Fruit fly (Drosophila melanogaster): ENCODE data around the gene ctrip.
A peak's percentile ranks its signal among the peaks of the same experiment; 100 is the strongest.

The ctrip gene

DNA sequence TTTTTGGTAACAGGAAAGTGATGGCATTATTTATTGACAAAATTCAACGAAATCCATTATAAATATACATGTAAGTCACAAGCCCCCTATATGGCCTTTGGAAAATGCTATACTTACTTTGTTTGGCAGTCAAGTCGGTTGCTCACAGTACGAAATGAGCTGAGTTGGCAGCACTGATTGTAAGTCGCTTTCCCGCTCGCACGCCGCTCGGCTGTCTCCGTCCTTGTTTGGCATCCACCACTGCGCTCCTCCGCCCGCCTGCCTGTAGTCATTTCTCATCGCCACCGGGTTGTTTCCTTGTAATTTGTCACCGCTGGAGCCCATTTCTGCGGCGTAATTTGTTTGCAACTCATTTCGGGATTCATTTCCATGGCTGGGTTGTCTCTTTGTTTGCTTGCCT is 21.7 kb upstream of the ctrip start:
- no peak for TF ChIP-seq CG17801 (GFP tag; optimal IDR thresholded peaks at IDR 0.05; ENCODE audit: partially characterized antibody)

DNA sequence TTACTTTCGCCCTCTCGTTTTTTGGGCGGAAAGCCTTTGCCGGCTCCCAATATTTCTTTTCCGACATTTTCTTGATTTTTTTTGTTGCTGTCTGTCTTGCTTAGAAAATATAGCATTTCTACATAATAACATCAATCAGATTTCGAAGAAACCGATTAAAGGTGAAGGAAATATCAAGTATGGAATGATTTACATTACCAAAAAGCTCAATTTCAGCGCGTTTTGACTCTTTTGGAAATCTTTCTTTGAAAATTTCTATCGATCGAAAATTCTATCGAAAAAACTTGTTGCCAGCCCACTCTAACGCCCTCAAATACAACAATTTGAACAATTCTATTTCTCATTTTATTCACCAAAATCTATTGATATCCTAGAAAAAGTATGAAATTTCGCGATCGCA is 19.3 kb upstream of the ctrip start, which contains the start of gene CG14659:
Gene CG14659 (minus strand): TSS at position 101 of the 400 bp plus-strand sequence.
- no peak for TF ChIP-seq CG17801 (GFP tag; optimal IDR thresholded peaks at IDR 0.05; ENCODE audit: partially characterized antibody)

DNA sequence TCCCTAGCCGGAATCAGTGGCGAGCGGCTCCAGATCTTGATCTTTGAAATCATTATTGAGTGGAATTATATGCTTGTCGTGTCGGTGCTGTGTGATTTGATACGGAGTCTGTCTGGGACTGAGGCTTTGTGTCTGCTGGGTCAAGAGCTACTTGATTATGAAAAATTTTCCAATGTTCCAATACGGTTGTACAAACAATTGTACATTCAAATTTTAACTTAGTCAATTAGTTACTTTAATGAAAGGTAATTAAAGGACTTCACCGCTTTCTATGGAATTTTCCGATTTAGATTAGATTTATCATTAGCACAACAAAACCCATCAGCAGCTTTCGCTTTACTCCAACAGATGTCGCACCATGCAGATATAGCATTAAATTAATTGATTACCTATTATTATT is 18.5 kb upstream of the ctrip start, which contains the start of gene CG14658:
Gene CG14658 (minus strand): TSS at position 101 of the 400 bp plus-strand sequence.
- TF ChIP-seq CG17801 (GFP tag; optimal IDR thresholded peaks at IDR 0.05; ENCODE audit: partially characterized antibody), result no peak

DNA sequence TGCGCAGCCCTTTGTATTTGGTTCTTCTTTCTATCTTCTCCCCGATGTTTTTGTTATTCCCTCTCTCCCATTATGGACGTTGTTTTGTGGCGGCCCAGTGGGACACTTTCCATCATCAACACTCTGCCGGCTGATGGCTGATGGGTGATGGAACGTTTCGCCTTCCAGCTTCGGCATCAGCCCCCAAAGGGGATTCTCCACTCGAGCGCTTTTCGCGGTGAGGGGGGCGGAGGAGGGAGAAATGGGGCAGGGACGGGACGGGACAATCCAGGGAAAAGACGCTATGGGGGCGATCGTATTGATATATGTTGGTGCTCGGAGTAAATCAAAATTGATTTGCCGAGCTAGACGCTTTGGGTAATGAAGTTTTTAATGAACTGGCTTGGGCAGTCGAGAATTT is 13.3 kb upstream of the ctrip start:
- TF ChIP-seq CG17801 (GFP tag; optimal IDR thresholded peaks at IDR 0.05; ENCODE audit: partially characterized antibody), result no peak

DNA sequence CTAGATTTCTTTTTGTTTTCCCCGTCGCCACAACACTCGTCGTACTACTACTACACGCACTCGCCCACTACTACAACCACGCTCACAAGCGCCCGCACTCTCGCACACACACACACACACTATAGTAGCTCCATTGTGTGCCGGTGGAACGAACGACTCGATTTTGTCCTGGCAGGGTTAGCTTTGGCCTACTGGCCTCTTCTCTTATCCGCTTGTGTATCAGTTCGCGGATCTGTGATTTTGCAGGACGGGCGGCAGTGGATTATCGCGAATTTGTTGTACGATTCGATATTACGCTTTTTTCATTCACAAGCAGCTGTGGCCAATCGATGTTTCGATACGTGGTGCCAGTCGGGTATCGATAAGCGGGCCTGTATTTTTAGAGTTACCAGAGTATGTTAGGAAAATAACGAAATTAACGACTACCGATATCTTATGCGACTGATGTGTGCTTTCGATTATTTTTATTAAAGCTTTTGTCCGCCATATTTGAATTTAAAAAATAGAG is 9.3 kb upstream of the ctrip start, which contains the start of gene CG14657:
Gene CG14657 (minus strand): TSS at position 335 of the 508 bp plus-strand sequence.
- no peak for TF ChIP-seq CG17801 (GFP tag; optimal IDR thresholded peaks at IDR 0.05; ENCODE audit: partially characterized antibody)

DNA sequence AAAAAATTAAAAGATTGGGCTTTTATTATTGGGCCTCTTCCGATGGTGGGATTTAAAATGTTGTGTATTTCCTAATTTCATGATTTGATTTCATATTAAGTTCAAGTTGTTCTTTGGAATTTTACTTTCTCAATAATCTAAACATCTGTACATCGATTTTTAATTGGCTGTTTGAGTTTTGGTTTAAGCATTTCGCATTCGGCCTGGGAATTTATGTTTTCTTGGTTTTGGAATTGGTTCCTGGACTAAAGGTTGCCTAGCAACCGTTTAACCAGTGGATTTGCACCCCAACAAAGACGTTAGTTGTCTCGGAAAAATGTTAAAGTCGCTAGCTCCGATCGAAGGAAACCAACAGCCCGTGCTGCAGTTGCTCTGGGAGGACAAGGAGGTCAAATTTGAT is 4.1 kb upstream of the ctrip start, which contains the start of gene BBS5:
Gene BBS5 (plus strand): TSS at position 301 of the 400 bp plus-strand sequence.
- TF ChIP-seq CG17801 (GFP tag; optimal IDR thresholded peaks at IDR 0.05; ENCODE audit: partially characterized antibody), result no peak

DNA sequence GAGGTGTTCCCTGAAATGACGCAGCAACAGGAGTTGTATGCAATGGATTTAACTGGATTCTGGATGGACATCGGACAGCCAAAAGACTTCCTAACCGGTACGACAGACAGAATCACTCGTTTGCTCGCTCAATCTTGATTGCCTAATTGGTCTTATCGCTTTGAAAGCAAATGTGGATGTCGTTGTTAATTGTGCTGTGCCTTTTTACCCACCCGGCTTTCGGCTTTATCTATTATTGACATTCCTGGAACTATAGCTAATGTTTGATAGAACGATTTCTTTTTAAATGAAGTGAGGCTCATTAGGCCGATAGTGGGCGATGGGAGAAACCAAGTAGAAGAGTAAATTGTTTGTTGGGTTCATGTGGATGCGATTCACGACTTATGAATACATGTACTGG is 2.8 kb upstream of the ctrip start:
- TF ChIP-seq CG17801 (GFP tag; optimal IDR thresholded peaks at IDR 0.05; ENCODE audit: partially characterized antibody), result no peak

DNA sequence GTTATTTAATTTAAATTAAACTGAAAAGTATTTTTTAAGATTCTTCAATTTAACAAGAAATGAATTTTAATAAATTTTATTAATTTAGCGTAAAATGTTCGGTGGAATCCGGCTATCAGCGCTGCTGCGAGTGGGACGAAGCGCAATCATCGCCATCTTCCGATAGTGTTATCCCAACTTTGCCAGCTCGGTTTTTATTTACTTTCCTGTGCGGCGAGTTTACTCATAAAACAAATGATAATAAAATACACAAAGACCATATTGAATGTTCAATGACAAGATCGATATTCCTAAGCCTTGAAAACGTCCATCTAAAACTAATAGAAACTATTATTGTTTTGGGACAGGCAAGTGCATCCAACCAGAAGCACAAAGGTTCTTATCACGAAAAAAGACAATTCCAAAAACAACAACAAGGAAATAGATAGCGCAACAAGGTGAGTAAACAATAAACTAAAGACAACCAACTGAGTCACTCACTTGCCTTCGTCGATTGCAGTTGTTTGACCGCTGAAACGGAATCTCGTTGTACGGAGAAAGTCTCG is 1.3 kb upstream of the ctrip start:
- peak; percentile 29 for TF ChIP-seq CG17801 (GFP tag; optimal IDR thresholded peaks at IDR 0.05; ENCODE audit: partially characterized antibody)

DNA sequence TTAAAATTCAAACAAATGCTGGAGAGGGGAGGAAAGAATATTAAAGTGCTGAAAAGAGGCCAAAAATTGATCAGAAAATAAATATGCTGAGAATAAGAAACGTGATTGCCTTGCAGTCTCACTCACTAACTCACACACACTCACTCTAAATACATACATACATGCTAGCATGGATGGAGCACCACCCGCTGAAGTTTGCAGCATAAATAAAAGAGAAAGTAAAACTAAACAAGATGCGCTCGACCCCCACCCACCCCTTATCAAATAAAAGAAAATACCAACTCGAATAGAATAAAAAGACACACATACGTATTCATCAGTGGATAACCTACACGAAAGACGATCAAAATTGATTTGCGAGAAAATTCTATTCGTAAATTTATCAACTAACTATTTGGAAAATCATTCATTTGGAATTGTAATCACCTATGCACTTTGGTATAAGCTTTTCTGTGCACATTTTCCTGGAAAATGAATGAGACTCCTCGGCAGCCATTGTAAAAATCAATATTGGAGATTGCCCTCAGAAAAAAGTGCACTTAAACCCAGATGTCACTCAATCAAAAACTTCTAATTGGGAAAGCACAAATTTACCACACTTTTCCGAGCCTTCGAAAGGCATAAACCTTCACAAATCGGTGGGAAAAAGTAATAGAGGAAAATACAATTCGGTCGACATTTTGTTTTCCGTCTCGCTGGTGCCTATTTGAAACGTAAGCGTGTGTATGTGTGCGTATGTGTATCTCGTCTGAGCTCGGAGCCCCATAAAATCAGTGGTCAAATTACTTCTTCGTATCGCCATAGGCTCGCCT is 566 bp downstream of the ctrip start, which contains the start of gene Gmppb:
Gene Gmppb (plus strand): TSS at position 321 of the 812 bp plus-strand sequence.
- TF ChIP-seq CG17801 (GFP tag; optimal IDR thresholded peaks at IDR 0.05; ENCODE audit: partially characterized antibody), result no peak

DNA sequence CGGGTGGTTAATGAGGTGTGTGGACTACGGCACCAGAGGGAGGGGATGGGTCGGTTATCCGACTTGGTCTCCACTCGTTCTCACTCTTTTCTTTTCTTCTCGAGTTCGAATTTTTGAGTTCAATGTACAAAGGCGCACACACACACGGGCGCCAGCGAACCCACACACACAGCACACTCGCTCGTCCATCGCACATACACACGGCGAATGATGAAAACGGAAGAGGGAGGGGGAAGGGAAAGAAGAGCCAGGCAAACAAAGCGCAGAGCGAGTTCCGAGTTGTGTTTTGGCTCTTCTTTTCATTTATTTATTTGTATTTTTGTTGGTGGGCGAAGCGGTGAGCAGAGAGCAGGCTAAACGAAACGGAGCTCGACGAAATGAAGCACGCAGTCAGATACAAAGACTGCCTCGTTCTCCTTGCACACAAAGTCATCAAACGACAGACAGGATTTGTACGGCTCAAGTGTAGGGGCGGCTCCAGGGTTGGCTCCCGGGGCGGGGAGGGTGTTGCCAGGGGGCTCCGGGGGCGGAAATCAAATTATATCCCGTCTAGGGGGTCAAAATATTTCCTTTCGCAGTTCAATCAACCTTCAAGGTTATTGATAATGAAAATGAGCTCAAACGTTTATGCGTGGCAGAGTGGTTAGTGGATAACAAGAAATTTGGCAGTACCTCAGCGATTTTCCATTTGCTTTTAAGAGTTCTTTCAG is 1.8 kb downstream of the ctrip start:
- TF ChIP-seq CG17801 (GFP tag; optimal IDR thresholded peaks at IDR 0.05; ENCODE audit: partially characterized antibody), result peak; percentile 20

DNA sequence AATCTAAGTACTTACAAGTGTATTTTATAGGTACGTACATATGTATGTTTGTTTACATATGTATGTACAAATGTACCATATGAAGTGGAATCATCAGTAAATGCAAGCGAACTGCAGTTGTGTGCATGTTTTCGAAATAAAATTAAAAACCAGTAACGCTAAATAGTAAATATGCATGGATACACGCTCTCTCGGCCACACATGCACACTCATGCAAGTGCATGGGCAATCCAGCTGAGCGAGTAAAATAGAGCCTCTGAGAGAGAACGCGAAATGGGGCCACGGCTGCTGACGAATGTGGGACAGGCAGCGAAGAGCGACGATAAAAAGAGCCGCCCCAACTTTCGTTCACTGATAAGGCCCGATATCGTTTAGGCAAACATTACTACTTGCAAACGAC is 4.3 kb downstream of the ctrip start:
- TF ChIP-seq CG17801 (GFP tag; optimal IDR thresholded peaks at IDR 0.05; ENCODE audit: partially characterized antibody), result no peak

DNA sequence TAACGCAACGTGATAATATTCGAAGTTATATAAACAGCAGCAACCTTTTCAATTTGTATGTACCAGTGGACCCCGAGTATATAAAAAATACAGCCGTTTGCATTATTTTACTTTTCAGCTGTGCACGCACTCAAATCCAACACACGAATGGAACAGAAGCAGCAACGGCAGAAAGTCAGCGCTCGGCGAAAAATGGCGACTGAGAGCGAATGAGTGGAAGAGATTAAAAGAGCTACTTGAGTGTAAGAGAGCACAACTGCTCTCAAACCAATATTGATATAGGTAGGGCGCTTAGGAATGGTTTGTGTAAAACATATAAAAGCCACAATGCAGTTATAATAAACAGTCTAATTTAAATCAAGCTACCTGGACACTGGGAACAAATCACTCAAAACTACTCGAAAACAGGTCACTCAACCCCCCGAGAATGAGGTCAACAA is 5.6 kb downstream of the ctrip start:
- TF ChIP-seq CG17801 (GFP tag; optimal IDR thresholded peaks at IDR 0.05; ENCODE audit: partially characterized antibody), result peak; percentile 74

DNA sequence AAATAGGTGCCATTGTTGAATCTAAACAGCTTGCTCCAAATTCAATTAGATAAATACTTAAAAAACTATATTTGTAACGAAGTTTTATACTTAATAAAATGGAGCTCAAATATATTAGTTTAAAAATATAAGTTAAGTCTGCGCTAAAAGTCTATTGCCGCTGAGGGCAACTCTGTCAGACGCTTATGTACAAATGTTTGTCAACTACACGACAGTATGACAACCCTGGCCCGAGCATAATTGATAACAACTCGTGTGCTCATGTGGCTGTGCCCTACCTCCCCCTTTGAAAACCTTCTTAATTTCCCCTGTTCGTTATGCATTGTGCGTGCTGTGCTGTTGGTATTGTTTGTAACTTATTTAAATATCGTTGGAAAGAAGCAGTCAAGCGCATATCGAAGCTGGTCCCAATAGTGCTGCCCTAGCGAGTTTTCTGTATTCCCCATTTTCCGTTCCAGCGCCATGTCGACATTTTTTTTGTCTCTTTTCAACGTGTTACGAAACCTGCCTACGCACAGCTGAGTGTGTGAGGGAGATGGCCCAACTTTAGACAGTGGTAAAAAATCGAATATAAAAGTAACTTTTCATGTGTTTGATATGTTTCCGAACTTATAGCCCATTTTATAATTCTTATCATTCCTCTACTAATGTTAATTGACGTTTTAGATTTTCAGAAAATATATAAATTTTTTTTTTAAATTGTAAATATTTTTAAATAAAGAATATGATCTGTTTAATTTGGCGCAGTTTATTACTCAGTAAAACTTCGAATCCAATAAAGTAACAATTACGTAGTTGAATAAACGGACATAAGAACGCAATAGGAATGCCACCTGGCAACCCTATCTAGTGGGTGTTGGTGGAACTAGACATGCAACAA is 6.8 kb downstream of the ctrip start:
- TF ChIP-seq CG17801 (GFP tag; optimal IDR thresholded peaks at IDR 0.05; ENCODE audit: partially characterized antibody), result peak; percentile 75

DNA sequence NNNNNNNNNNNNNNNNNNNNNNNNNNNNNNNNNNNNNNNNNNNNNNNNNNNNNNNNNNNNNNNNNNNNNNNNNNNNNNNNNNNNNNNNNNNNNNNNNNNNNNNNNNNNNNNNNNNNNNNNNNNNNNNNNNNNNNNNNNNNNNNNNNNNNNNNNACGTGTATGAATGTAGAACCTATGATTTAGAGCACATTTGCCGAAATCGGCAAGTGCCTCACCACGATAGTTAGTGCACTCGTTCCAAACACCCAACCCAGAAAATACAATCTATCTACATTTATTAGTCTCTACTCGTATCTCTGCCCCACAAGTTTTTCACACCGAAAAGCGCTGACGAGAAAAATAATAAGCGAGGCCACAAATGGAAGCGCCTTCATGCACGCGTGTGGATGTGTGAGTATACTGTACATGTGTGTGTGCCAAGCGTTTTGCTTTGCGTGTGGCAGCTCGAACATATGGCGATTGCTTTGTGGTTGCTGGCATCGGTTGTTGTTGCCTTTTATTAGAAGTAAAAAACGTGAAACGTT is 7.7 kb downstream of the ctrip start:
- no peak for TF ChIP-seq CG17801 (GFP tag; optimal IDR thresholded peaks at IDR 0.05; ENCODE audit: partially characterized antibody)

Measured in ovary, adult (tissue).